Fruit fly (Drosophila melanogaster): ENCODE results near the gene CG44085.

Gene CG44085

dm6 chr2L:13225225-13225840, 35.5 kb upstream of the CG44085 start, which contains the start of gene CG15480:
Gene CG15480, minus strand, starts transcription at chr2L:13225275.
- TF ChIP-seq Ets98B (GFP tag; IDR thresholded peaks at IDR 0.05) (no peak), fd96Ca (GFP tag; IDR thresholded peaks at IDR 0.05) (no peak), CG34367 (tag; optimal IDR thresholded peaks at IDR 0.05) (no peak), CG10348 (GFP tag; IDR thresholded peaks at IDR 0.05) (no peak), CG15710 (tag; optimal IDR thresholded peaks at IDR 0.05) (no peak), Pif1A (GFP tag; optimal IDR thresholded peaks at IDR 0.05) (no peak), gl (tag; optimal IDR thresholded peaks at IDR 0.05) (no peak), CG4496 (GFP tag; IDR thresholded peaks at IDR 0.05) (no peak), CG9948 (tag; optimal IDR thresholded peaks at IDR 0.05) (no peak), CG13204 (GFP tag; optimal IDR thresholded peaks at IDR 0.05) (no peak)

dm6 chr2L:13227242-13227641, 33.6 kb upstream of the CG44085 start, which contains the start of gene CG16813:
Gene CG16813, plus strand, starts transcription at chr2L:13227529.
- TF ChIP-seq D1 (tag; optimal IDR thresholded peaks at IDR 0.05) = no peak

dm6 chr2L:13229388-13229882, 31.4 kb upstream of the CG44085 start, which contains the start of gene CG16815:
Gene CG16815, plus strand, starts transcription at chr2L:13229832.
- no peak for TF ChIP-seq Snoo (tag; optimal IDR thresholded peaks at IDR 0.05)
- no peak for TF ChIP-seq CG32121 (GFP tag; IDR thresholded peaks at IDR 0.05)
- TF ChIP-seq CG14655 (GFP tag; optimal IDR thresholded peaks at IDR 0.05) = no peak
- TF ChIP-seq gl (tag; optimal IDR thresholded peaks at IDR 0.05) = no peak

dm6 chr2L:13231739-13232138, 29.1 kb upstream of the CG44085 start, which contains the start of gene Prosalpha6T:
Gene Prosalpha6T, plus strand, starts transcription at chr2L:13232039.
- TF ChIP-seq CG14655 (GFP tag; optimal IDR thresholded peaks at IDR 0.05) (no peak), rn (GFP tag; IDR thresholded peaks at IDR 0.05) (no peak), CG34367 (tag; optimal IDR thresholded peaks at IDR 0.05) (no peak), D1 (tag; optimal IDR thresholded peaks at IDR 0.05) (no peak), Pif1A (GFP tag; optimal IDR thresholded peaks at IDR 0.05) (no peak), EcR (GFP tag; optimal IDR thresholded peaks at IDR 0.05) (no peak), Ets98B (GFP tag; IDR thresholded peaks at IDR 0.05) (no peak), fd96Ca (GFP tag; IDR thresholded peaks at IDR 0.05) (no peak), CG8159 (tag; optimal IDR thresholded peaks at IDR 0.05) (no peak), CG8301 (tag; optimal IDR thresholded peaks at IDR 0.05) (no peak), CG12605 (GFP tag; IDR thresholded peaks at IDR 0.05) (no peak), CG4496 (GFP tag; IDR thresholded peaks at IDR 0.05) (no peak), CG13204 (GFP tag; optimal IDR thresholded peaks at IDR 0.05) (no peak), CG10348 (GFP tag; IDR thresholded peaks at IDR 0.05) (no peak), Snoo (tag; optimal IDR thresholded peaks at IDR 0.05) (no peak), CG32121 (GFP tag; IDR thresholded peaks at IDR 0.05) (no peak), CG15710 (tag; optimal IDR thresholded peaks at IDR 0.05) (no peak)

- TF ChIP-seq CG4496 (GFP tag; IDR thresholded peaks at IDR 0.05) = no peak
- no peak for TF ChIP-seq rn (GFP tag; IDR thresholded peaks at IDR 0.05)
- no peak for TF ChIP-seq Pif1A (GFP tag; optimal IDR thresholded peaks at IDR 0.05)
- no peak for TF ChIP-seq CG14655 (GFP tag; optimal IDR thresholded peaks at IDR 0.05)
- no peak for TF ChIP-seq D1 (tag; optimal IDR thresholded peaks at IDR 0.05)
- no peak for TF ChIP-seq Ets98B (GFP tag; IDR thresholded peaks at IDR 0.05)
- TF ChIP-seq CG9948 (tag; optimal IDR thresholded peaks at IDR 0.05) = no peak
- TF ChIP-seq fd96Ca (GFP tag; IDR thresholded peaks at IDR 0.05) = no peak
- TF ChIP-seq CG8301 (tag; optimal IDR thresholded peaks at IDR 0.05) = no peak
- no peak for TF ChIP-seq CG17806 (tag; optimal IDR thresholded peaks at IDR 0.05)
- TF ChIP-seq EcR (GFP tag; optimal IDR thresholded peaks at IDR 0.05) = no peak
- no peak for TF ChIP-seq Pif1B (GFP tag; optimal IDR thresholded peaks at IDR 0.05)
- TF ChIP-seq CG32121 (GFP tag; IDR thresholded peaks at IDR 0.05) = no peak
- no peak for TF ChIP-seq gl (tag; optimal IDR thresholded peaks at IDR 0.05)
- TF ChIP-seq CG15710 (tag; optimal IDR thresholded peaks at IDR 0.05) = no peak
- TF ChIP-seq CG8159 (tag; optimal IDR thresholded peaks at IDR 0.05) = no peak
- TF ChIP-seq CG12605 (GFP tag; IDR thresholded peaks at IDR 0.05) = no peak
- no peak for TF ChIP-seq CG34367 (tag; optimal IDR thresholded peaks at IDR 0.05)
- no peak for TF ChIP-seq CG13204 (GFP tag; optimal IDR thresholded peaks at IDR 0.05)
- no peak for TF ChIP-seq Snoo (tag; optimal IDR thresholded peaks at IDR 0.05)
Observed at dm6 chr2L:13234610-13235489, 26.0 kb upstream of the CG44085 start, which contains the start of gene Mabi. Gene Mabi, minus strand, starts transcription at chr2L:13234660.

dm6 chr2L:13236194-13236593, 24.6 kb upstream of the CG44085 start, which contains the start of gene Jhbp14:
Gene Jhbp14, plus strand, starts transcription at chr2L:13236494.
- no peak for TF ChIP-seq gl (tag; optimal IDR thresholded peaks at IDR 0.05)
- TF ChIP-seq Ets98B (GFP tag; IDR thresholded peaks at IDR 0.05) = no peak
- TF ChIP-seq CG4496 (GFP tag; IDR thresholded peaks at IDR 0.05) = no peak
- TF ChIP-seq Pif1B (GFP tag; optimal IDR thresholded peaks at IDR 0.05) = no peak
- TF ChIP-seq CG34367 (tag; optimal IDR thresholded peaks at IDR 0.05) = no peak
- TF ChIP-seq CG32121 (GFP tag; IDR thresholded peaks at IDR 0.05) = no peak
- no peak for TF ChIP-seq CG14655 (GFP tag; optimal IDR thresholded peaks at IDR 0.05)
- TF ChIP-seq CG17806 (tag; optimal IDR thresholded peaks at IDR 0.05) = no peak
